Worm (Caenorhabditis elegans) whole organism, L4 larva: ENCODE results near the gene K10D11.3.

Source experiments
- Y48G9A.11 ChIP-seq: fragments of 200-800 bp; sonication (Bioruptor generic); IDR thresholded peaks from 2 replicates; pipeline ENCODE4 v1.3.6; 2022; ENCODE audit warnings: missing genetic modification reagents, missing genetic modification characterization, missing compliant biosample characterization
- aha-1 ChIP-seq: fragments of 150-350 bp; peaks from one replicate; lab custom pipeline; 2014; ENCODE audit warnings: missing biosample characterization, missing genetic modification characterization
- ceh-20 ChIP-seq: fragments of 200-800 bp; sonication (Bioruptor generic); IDR thresholded peaks from 2 replicates; pipeline ENCODE4 v1.3.6; 2022; ENCODE audit warnings: missing genetic modification reagents, missing genetic modification characterization, missing compliant biosample characterization
- ceh-28 ChIP-seq: fragments of 150-350 bp; optimal IDR thresholded peaks from 2 replicates; lab custom pipeline; 2014; ENCODE audit warnings: missing biosample characterization, missing genetic modification reagents, missing genetic modification characterization
- ceh-62 ChIP-seq: sonication (generic microtip); optimal IDR thresholded peaks from 2 replicates; lab custom pipeline; 2017; ENCODE audit warnings: missing biosample characterization, missing genetic modification characterization
- ctbp-1 ChIP-seq: fragments of 200-800 bp; sonication (Bioruptor generic); IDR thresholded peaks from 2 replicates; pipeline ENCODE4 v1.3.6; 2022; ENCODE audit warnings: missing genetic modification reagents, missing genetic modification characterization, missing compliant biosample characterization
- daf-16 ChIP-seq, 3 experiments: sonication (generic microtip); optimal IDR thresholded peaks; 2 replicates each; lab custom pipeline; 2016 to 2017; ENCODE audit warnings: missing genetic modification characterization in 3 of 3, missing genetic modification reagents in 3 of 3, mild to moderate bottlenecking in 2 of 3, missing compliant biosample characterization in 2 of 3, missing biosample characterization in 1 of 3, moderate library complexity in 1 of 3
- dmd-6 ChIP-seq: fragments of 200-800 bp; sonication (Bioruptor generic); IDR thresholded peaks from 2 replicates; pipeline ENCODE4 v1.3.6; 2022; ENCODE audit warnings: missing genetic modification reagents, missing genetic modification characterization, missing compliant biosample characterization
- dpl-1 ChIP-seq: fragments of 150-350 bp; optimal IDR thresholded peaks from 2 replicates; lab custom pipeline; 2014; ENCODE audit warnings: missing biosample characterization, missing genetic modification reagents, missing genetic modification characterization
- dve-1 ChIP-seq: sonication (generic microtip); optimal IDR thresholded peaks from 2 replicates; lab custom pipeline; 2017; ENCODE audit warnings: antibody characterized with exemption, mild to moderate bottlenecking, missing genetic modification characterization, missing compliant biosample characterization; ENCODE audit not compliant: insufficient read depth
- gei-8 ChIP-seq: fragments of 200-800 bp; sonication (Bioruptor generic); optimal IDR thresholded peaks from 2 replicates; lab custom pipeline; 2018; ENCODE audit warnings: mild to moderate bottlenecking, missing genetic modification characterization, missing compliant biosample characterization
- hif-1 ChIP-seq, 2 experiments: sonication (generic microtip); optimal IDR thresholded peaks; 2 replicates each; lab custom pipeline; 2016 to 2017; ENCODE audit warnings: missing compliant biosample characterization in 2 of 2, missing genetic modification characterization in 2 of 2, missing genetic modification reagents in 2 of 2, missing genotype in 2 of 2, mild to moderate bottlenecking in 1 of 2
- hlh-11 ChIP-seq: fragments of 200-800 bp; sonication (Bioruptor generic); optimal IDR thresholded peaks from 2 replicates; lab custom pipeline; 2018; ENCODE audit warnings: mild to moderate bottlenecking, missing genetic modification characterization, missing compliant biosample characterization
- hlh-30 ChIP-seq: sonication (generic microtip); optimal IDR thresholded peaks from 2 replicates; lab custom pipeline; 2017; ENCODE audit warnings: antibody characterized with exemption, mild to moderate bottlenecking, missing genetic modification characterization, missing compliant biosample characterization; ENCODE audit not compliant: insufficient read depth
- hmg-1.1 ChIP-seq: fragments of 200-800 bp; sonication (Bioruptor generic); IDR thresholded peaks from 2 replicates; pipeline ENCODE4 v1.3.6; 2022; ENCODE audit warnings: missing genetic modification reagents, missing genetic modification characterization, missing compliant biosample characterization
- lim-7 ChIP-seq: fragments of 200-800 bp; sonication (Bioruptor generic); IDR thresholded peaks from 2 replicates; pipeline ENCODE4 v1.3.6; 2022; ENCODE audit warnings: missing genetic modification characterization, missing compliant biosample characterization
- lir-3 ChIP-seq: sonication (generic microtip); optimal IDR thresholded peaks from 2 replicates; lab custom pipeline; 2016; ENCODE audit warnings: mild to moderate bottlenecking, missing genetic modification characterization, missing compliant biosample characterization
- lsy-2 ChIP-seq, 2 experiments: fragments of 150-350 bp in 1 of 2; sonication (generic microtip) in 1 of 2; optimal IDR thresholded peaks; 2 replicates each; lab custom pipeline; 2014 to 2017; ENCODE audit warnings: missing biosample characterization in 2 of 2, missing genetic modification characterization in 2 of 2
- madf-5 ChIP-seq, 2 experiments: fragments of 200-800 bp; sonication (Bioruptor generic); IDR thresholded peaks; 2 replicates each; pipeline ENCODE4 v1.3.6; 2022; ENCODE audit warnings: missing compliant biosample characterization in 2 of 2, missing genetic modification characterization in 2 of 2
- mep-1 ChIP-seq: fragments of 150-350 bp; sonication (generic microtip); optimal IDR thresholded peaks from 3 replicates; lab custom pipeline; 2014; ENCODE audit warnings: missing biosample characterization, missing genetic modification characterization
- mxl-2 ChIP-seq: fragments of 200-800 bp; sonication (Bioruptor generic); conservative IDR thresholded peaks from 2 replicates; pipeline ENCODE4 v1.3.6; 2022; ENCODE audit warnings: missing genetic modification reagents, missing genetic modification characterization, missing compliant biosample characterization
- mxl-3 ChIP-seq: fragments of 200-800 bp; sonication (Bioruptor generic); optimal IDR thresholded peaks from 2 replicates; lab custom pipeline; 2018; ENCODE audit warnings: mild to moderate bottlenecking, missing genetic modification characterization, missing compliant biosample characterization
- nhr-10 ChIP-seq: fragments of 150-350 bp; optimal IDR thresholded peaks from 2 replicates; lab custom pipeline; 2014; ENCODE audit warnings: missing biosample characterization, missing genetic modification characterization
- nhr-25 ChIP-seq: sonication (generic microtip); optimal IDR thresholded peaks from 2 replicates; lab custom pipeline; 2017; ENCODE audit warnings: missing genetic modification characterization, mild to moderate bottlenecking, missing compliant biosample characterization, antibody characterized with exemption, moderate library complexity, borderline replicate concordance; ENCODE audit not compliant: insufficient read depth
- nhr-28 ChIP-seq: fragments of 150-350 bp; optimal IDR thresholded peaks from 2 replicates; lab custom pipeline; 2014; ENCODE audit warnings: missing biosample characterization, missing genetic modification characterization
- nhr-48 ChIP-seq: sonication (generic microtip); optimal IDR thresholded peaks from 2 replicates; lab custom pipeline; 2016; ENCODE audit warnings: mild to moderate bottlenecking, missing genetic modification characterization, missing compliant biosample characterization
- nhr-6 ChIP-seq: fragments of 150-350 bp; optimal IDR thresholded peaks from 2 replicates; lab custom pipeline; 2014; ENCODE audit warnings: missing biosample characterization, missing genetic modification characterization
- php-3 ChIP-seq: fragments of 200-800 bp; sonication (Bioruptor generic); IDR thresholded peaks from 2 replicates; pipeline ENCODE4 v1.3.6; 2022; ENCODE audit warnings: missing genetic modification reagents, missing genetic modification characterization, missing compliant biosample characterization
- pqm-1 ChIP-seq: sonication (generic microtip); optimal IDR thresholded peaks from 2 replicates; lab custom pipeline; 2017; ENCODE audit warnings: missing biosample characterization, missing genetic modification characterization
- rbr-2 ChIP-seq: sonication (generic microtip); optimal IDR thresholded peaks from 2 replicates; lab custom pipeline; 2016; ENCODE audit warnings: missing genotype, missing genetic modification characterization, missing compliant biosample characterization
- saeg-2 ChIP-seq: fragments of 200-800 bp; sonication (Bioruptor generic); IDR thresholded peaks from 2 replicates; pipeline ENCODE4 v1.3.6; 2022; ENCODE audit warnings: missing genetic modification reagents, missing genetic modification characterization, missing compliant biosample characterization
- sdz-12 ChIP-seq: fragments of 200-800 bp; sonication (Bioruptor generic); optimal IDR thresholded peaks from 2 replicates; lab custom pipeline; 2018; ENCODE audit warnings: mild to moderate bottlenecking, missing genetic modification characterization, missing compliant biosample characterization
- set-16 ChIP-seq: fragments of 200-800 bp; sonication (Bioruptor generic); IDR thresholded peaks from 2 replicates; pipeline ENCODE4 v1.3.6; 2022; ENCODE audit warnings: missing genetic modification reagents, missing genetic modification characterization, missing compliant biosample characterization
- skn-1 ChIP-seq: fragments of 150-350 bp; optimal IDR thresholded peaks from 2 replicates; lab custom pipeline; 2014; ENCODE audit warnings: missing biosample characterization, missing genetic modification characterization
- spr-1 ChIP-seq: sonication (generic microtip); optimal IDR thresholded peaks from 2 replicates; lab custom pipeline; 2016; ENCODE audit warnings: mild to moderate bottlenecking, missing genetic modification characterization, missing compliant biosample characterization
- tag-97 ChIP-seq: fragments of 200-800 bp; sonication (Bioruptor generic); IDR thresholded peaks from 2 replicates; pipeline ENCODE4 v1.3.6; 2022; ENCODE audit warnings: missing genetic modification characterization, missing compliant biosample characterization
- zag-1 ChIP-seq: fragments of 150-350 bp; optimal IDR thresholded peaks from 2 replicates; lab custom pipeline; 2014; ENCODE audit warnings: missing biosample characterization, missing genetic modification characterization
- zip-11 ChIP-seq: fragments of 200-800 bp; sonication (Bioruptor generic); IDR thresholded peaks from 2 replicates; pipeline ENCODE4 v1.3.6; 2022; ENCODE audit warnings: missing genetic modification characterization, missing compliant biosample characterization
- zip-2 ChIP-seq: fragments of 150-350 bp; optimal IDR thresholded peaks from 2 replicates; lab custom pipeline; 2014; ENCODE audit warnings: missing biosample characterization, missing genetic modification characterization
- ztf-7 ChIP-seq: fragments of 150-350 bp; optimal IDR thresholded peaks from 2 replicates; lab custom pipeline; 2014; ENCODE audit warnings: missing biosample characterization, missing genetic modification characterization

K10D11.3 gene

ce11 chrIV:13027801-13028641 lies 42.1 kb upstream of the K10D11.3 start (continued):
- TF ChIP-seq lir-3 (no peak), dpl-1 (no peak), Y48G9A.11 (GFP tag; lab: Robert Waterston, UW) (no peak), hif-1 (tag; optimal IDR thresholded peaks at IDR 0.05; lab: Kevin White, UChicago) (no peak), sdz-12 (GFP tag; lab: Kevin White, UChicago) (no peak), saeg-2 (GFP tag; lab: Robert Waterston, UW) (no peak), skn-1 (tag; lab: Kevin White, UChicago) (no peak), zag-1 (tag; lab: Kevin White, UChicago) (no peak), ceh-28 (no peak), rbr-2 (tag; lab: Kevin White, UChicago) (peak; percentile 7), madf-5 (GFP tag; IDR thresholded peaks at IDR 0.05; lab: Robert Waterston, UW) (no peak), spr-1 (no peak), lim-7 (no peak)

ce11 chrIV:13026762-13027161 lies 40.8 kb upstream of the K10D11.3 start:
- TF ChIP-seq hif-1 (tag; optimal IDR thresholded peaks at IDR 0.05; lab: Kevin White, UChicago) (peak in 1 of 2 experiments; percentile 46), lsy-2 (tag; optimal IDR thresholded peaks at IDR 0.05; lab: Kevin White, UChicago) (peak in 1 of 2 experiments; percentile 1), nhr-25 (tag; lab: Kevin White, UChicago) (no peak), mxl-3 (GFP tag; lab: Kevin White, UChicago) (peak; percentile 52), pqm-1 (tag; lab: Kevin White, UChicago) (peak; percentile 8), ctbp-1 (0 out of 2 replicates have a peak, but pooled peaks have one; percentile 39), dmd-6 (peak; percentile 91), tag-97 (GFP tag; lab: Robert Waterston, UW) (no peak), nhr-28 (peak; percentile 27), zag-1 (tag; lab: Kevin White, UChicago) (no peak), hlh-11 (peak; percentile 83), nhr-10 (tag; lab: Kevin White, UChicago) (peak; percentile 17), zip-2 (peak; percentile 6), hlh-30 (tag; lab: Kevin White, UChicago) (peak; percentile 37), set-16 (GFP tag; lab: Robert Waterston, UW) (no peak), sdz-12 (GFP tag; lab: Kevin White, UChicago) (no peak), gei-8 (GFP tag; lab: Kevin White, UChicago) (peak; percentile 12), hmg-1.1 (GFP tag; lab: Robert Waterston, UW) (0 out of 2 replicates have a peak, but pooled peaks have one; percentile 17), mep-1 (tag; lab: Kevin White, UChicago) (peak; percentile 21), ceh-62 (tag; lab: Kevin White, UChicago) (no peak), ceh-20 (GFP tag; lab: Robert Waterston, UW) (peak; percentile 28; the same call in 1 of the 2 replicates), daf-16 (GFP tag; optimal IDR thresholded peaks at IDR 0.05; lab: Kevin White, UChicago) (no peak), daf-16 (tag; optimal IDR thresholded peaks at IDR 0.05; lab: Kevin White, UChicago) (peak; percentile 87), ztf-7 (tag; lab: Kevin White, UChicago) (no peak), zip-11 (GFP tag; lab: Robert Waterston, UW) (no peak), dve-1 (tag; lab: Kevin White, UChicago) (peak; percentile 72), nhr-6 (tag; lab: Kevin White, UChicago) (no peak), nhr-48 (tag; lab: Kevin White, UChicago) (peak; percentile 95), aha-1 (tag; lab: Kevin White, UChicago) (peak; percentile 85), mxl-2 (GFP tag; lab: Robert Waterston, UW) (peak; percentile 93), php-3 (GFP tag; lab: Robert Waterston, UW) (peak; percentile 74; the same call in 1 of the 2 replicates)
